Fruit fly (Drosophila melanogaster) whole organism, embryonic: ENCODE results near the gene TrpA1.

Experiments used
- CG13287 ChIP-seq: fragments of 200-800 bp; sonication (Bioruptor generic); IDR thresholded peaks from 2 replicates; pipeline ENCODE4 v1.3.6; 2022; ENCODE audit warnings: missing biosample characterization, missing genetic modification characterization; ENCODE audit not compliant: partially characterized antibody
- CG16863 ChIP-seq: fragments of 200-800 bp; sonication (Bioruptor generic); optimal IDR thresholded peaks from 3 replicates; lab custom pipeline; 2016; ENCODE audit warnings: missing biosample characterization, missing genetic modification characterization
- CG17568 ChIP-seq: fragments of 200-800 bp; sonication (Bioruptor generic); optimal IDR thresholded peaks from 2 replicates; lab custom pipeline; 2018; ENCODE audit warnings: missing biosample characterization, mild to moderate bottlenecking, missing genetic modification characterization, moderate library complexity
- CG6654 ChIP-seq: fragments of 200-800 bp; sonication (Bioruptor generic); optimal IDR thresholded peaks from 2 replicates; lab custom pipeline; 2017; ENCODE audit warnings: missing biosample characterization, mild to moderate bottlenecking, missing genetic modification characterization
- CG8290 ChIP-seq, 3 experiments: fragments of 200-800 bp; sonication (Bioruptor generic); optimal IDR thresholded peaks; 2 replicates each; lab custom pipeline; 2016 to 2019; ENCODE audit warnings: missing biosample characterization in 3 of 3, missing genetic modification characterization in 3 of 3, mild to moderate bottlenecking in 2 of 3, moderate library complexity in 1 of 3
- bab2 ChIP-seq: fragments of 200-800 bp; sonication (Bioruptor generic); optimal IDR thresholded peaks from 2 replicates; lab custom pipeline; 2016; ENCODE audit warnings: missing biosample characterization, missing genetic modification characterization
- dm ChIP-seq: fragments of 200-800 bp; sonication (Bioruptor generic); optimal IDR thresholded peaks from 3 replicates; lab custom pipeline; 2016; ENCODE audit warnings: missing biosample characterization, missing genetic modification characterization
- en ChIP-seq: fragments of 200-800 bp; sonication (Bioruptor generic); optimal IDR thresholded peaks from 2 replicates; lab custom pipeline; 2016; ENCODE audit warnings: missing biosample characterization, missing genetic modification characterization
- mam ChIP-seq: fragments of 200-800 bp; sonication (Bioruptor generic); optimal IDR thresholded peaks from 3 replicates; lab custom pipeline; 2016; ENCODE audit warnings: missing biosample characterization, missing genetic modification characterization
- org-1 ChIP-seq: fragments of 200-800 bp; sonication (Bioruptor generic); optimal IDR thresholded peaks from 2 replicates; lab custom pipeline; 2017; ENCODE audit warnings: missing biosample characterization, missing genetic modification characterization
- zf30C ChIP-seq: fragments of 200-800 bp; sonication (Bioruptor generic); optimal IDR thresholded peaks from 3 replicates; lab custom pipeline; 2018; ENCODE audit warnings: missing biosample characterization, mild to moderate bottlenecking, missing genetic modification characterization

DNA sequence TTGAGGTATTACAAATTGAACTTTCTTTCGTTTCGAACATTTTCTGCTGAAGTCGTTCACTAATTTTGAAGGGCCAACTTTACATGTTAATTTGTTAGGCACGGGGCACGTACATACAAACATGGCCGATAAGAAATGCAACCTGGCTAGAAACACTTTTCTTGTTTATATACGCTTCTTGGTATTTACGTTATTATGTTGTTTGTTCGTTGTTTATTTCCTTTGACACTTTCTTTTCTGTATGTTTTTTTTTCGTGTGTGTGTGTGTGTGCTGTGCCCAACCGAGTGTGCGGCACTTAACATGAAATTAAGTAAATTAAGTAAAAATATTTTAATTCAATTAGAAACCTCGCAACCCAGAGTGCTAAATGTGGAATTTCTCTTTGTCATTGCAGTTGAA lies 20.7 kb upstream of the TrpA1 start:
- TF ChIP-seq org-1 (GFP tag; lab: Kevin White, UChicago) (no peak), CG17568 (GFP tag; lab: Kevin White, UChicago) (peak; percentile 27), CG6654 (GFP tag; lab: Kevin White, UChicago) (no peak), CG8290 (GFP tag; optimal IDR thresholded peaks at IDR 0.05; lab: Kevin White, UChicago) (peak; percentile 12), CG8290 (tag; optimal IDR thresholded peaks at IDR 0.05; lab: Kevin White, UChicago) (peak in 1 of 2 experiments; percentile 1), CG13287 (GFP tag; lab: Robert Waterston, UW) (no peak), dm (no peak), mam (GFP tag; lab: Kevin White, UChicago) (no peak), CG16863 (peak; percentile 14), zf30C (GFP tag; lab: Kevin White, UChicago) (no peak), en (GFP tag; lab: Kevin White, UChicago) (no peak), bab2 (GFP tag; lab: Kevin White, UChicago) (peak; percentile 10)
